Worm (Caenorhabditis elegans) whole organism, L2 larva: ENCODE measurements around the gene F35B12.9.

Source experiments
- R02D3.7 ChIP-seq: fragments of 150-350 bp; optimal IDR thresholded peaks from 2 replicates; lab custom pipeline; 2014; ENCODE audit warnings: missing biosample characterization, missing genetic modification characterization
- aly-2 ChIP-seq: fragments of 150-350 bp; optimal IDR thresholded peaks from 2 replicates; lab custom pipeline; 2014; ENCODE audit warnings: missing biosample characterization, missing genetic modification characterization
- egl-27 ChIP-seq: sonication (generic microtip); optimal IDR thresholded peaks from 3 replicates; lab custom pipeline; 2017; ENCODE audit warnings: missing biosample characterization, missing genetic modification reagents, missing genetic modification characterization
- fos-1 ChIP-seq: fragments of 150-350 bp; optimal IDR thresholded peaks from 2 replicates; lab custom pipeline; 2014; ENCODE audit warnings: missing biosample characterization, missing genetic modification characterization
- nhr-11 ChIP-seq: fragments of 150-350 bp; optimal IDR thresholded peaks from 2 replicates; lab custom pipeline; 2014; ENCODE audit warnings: missing biosample characterization, missing genetic modification characterization
- unc-39 ChIP-seq: fragments of 150-350 bp; optimal IDR thresholded peaks from 2 replicates; lab custom pipeline; 2014; ENCODE audit warnings: missing biosample characterization, missing genetic modification characterization
- unc-55 ChIP-seq: fragments of 150-350 bp; sonication (generic microtip); optimal IDR thresholded peaks from 3 replicates; lab custom pipeline; 2014; ENCODE audit warnings: missing biosample characterization, missing genetic modification reagents, missing genetic modification characterization
- unc-62 ChIP-seq: fragments of 150-350 bp; optimal IDR thresholded peaks from 2 replicates; lab custom pipeline; 2014; ENCODE audit warnings: missing biosample characterization, missing genetic modification reagents, missing genetic modification characterization

DNA sequence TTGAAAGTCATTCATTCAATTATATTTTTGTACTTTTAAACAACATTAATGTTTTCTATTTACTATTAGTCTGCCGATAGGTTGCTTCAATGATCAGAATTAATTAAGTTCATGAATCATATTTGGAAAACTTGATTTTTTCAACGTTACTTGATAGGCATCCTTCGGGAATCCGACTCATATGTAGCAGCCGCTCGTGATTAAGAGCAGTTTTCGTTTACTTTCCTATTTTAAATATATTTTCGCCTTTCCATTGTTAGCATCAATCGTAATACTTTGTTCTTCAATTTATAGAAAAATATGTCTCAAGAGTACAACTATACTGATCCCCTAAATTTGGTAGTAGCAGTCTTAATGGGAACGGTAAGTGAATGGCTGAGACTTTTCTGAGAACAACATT lies 20.1 kb upstream of the F35B12.9 start, which contains the start of gene srx-90:
- TF ChIP-seq unc-39 (tag; lab: Kevin White, UChicago) (no peak), R02D3.7 (tag; lab: Kevin White, UChicago) (no peak), egl-27 (no peak), unc-62 (GFP tag; lab: Kevin White, UChicago) (no peak), aly-2 (tag; lab: Kevin White, UChicago) (no peak), fos-1 (tag; lab: Kevin White, UChicago) (no peak), unc-55 (GFP tag; lab: Kevin White, UChicago) (no peak), nhr-11 (tag; lab: Kevin White, UChicago) (no peak)
